Fruit fly (Drosophila melanogaster): ENCODE results near the gene CG31955.

CG31955 gene

DNA sequence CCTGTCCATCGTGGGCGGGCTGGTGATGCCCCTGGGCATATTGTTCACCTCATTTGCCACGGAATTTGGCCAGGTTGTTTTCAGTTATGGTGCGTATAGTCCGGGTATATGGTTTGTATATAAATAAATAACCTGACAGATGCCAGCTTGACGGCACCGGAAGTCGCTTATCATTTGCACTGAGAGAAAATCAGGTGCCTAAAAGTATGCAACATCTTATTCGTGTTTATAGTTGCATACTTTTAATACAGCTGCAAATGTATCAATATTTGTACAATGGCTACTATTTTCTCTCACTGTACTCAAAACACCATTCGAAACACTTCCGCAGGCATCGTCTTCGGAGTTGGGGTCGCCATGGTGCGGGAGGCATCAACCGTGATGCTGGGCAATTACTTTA, 35.8 kb upstream of the CG31955 start (continued):
- TF ChIP-seq Adf1 (GFP tag; IDR thresholded peaks at IDR 0.05): no peak
- TF ChIP-seq hkb (optimal IDR thresholded peaks at IDR 0.05): no peak
- TF ChIP-seq hkb (GFP tag; IDR thresholded peaks at IDR 0.05): no peak
- no peak for TF ChIP-seq C15 (GFP tag; IDR thresholded peaks at IDR 0.05)
- no peak for TF ChIP-seq CG13287 (GFP tag; IDR thresholded peaks at IDR 0.05; ENCODE audit: partially characterized antibody)
- no peak for TF ChIP-seq CG5953 (GFP tag; IDR thresholded peaks at IDR 0.05)
- no peak for TF ChIP-seq CoRest (tag; optimal IDR thresholded peaks at IDR 0.05)
- TF ChIP-seq sd (tag; optimal IDR thresholded peaks at IDR 0.05): no peak
- no peak for TF ChIP-seq jigr1 (GFP tag; IDR thresholded peaks at IDR 0.05)
- TF ChIP-seq Atf-2 (GFP tag; optimal IDR thresholded peaks at IDR 0.05): no peak
- TF ChIP-seq CG2199 (GFP tag; IDR thresholded peaks at IDR 0.05): peak; percentile 9; the same call in 1 of the 3 replicates
- TF ChIP-seq Doc2 (GFP tag; IDR thresholded peaks at IDR 0.05): no peak
- TF ChIP-seq Jarid2 (GFP tag; optimal IDR thresholded peaks at IDR 0.05): no peak
- no peak for TF ChIP-seq CG15601 (tag; optimal IDR thresholded peaks at IDR 0.05)
- peak; percentile 39 for TF ChIP-seq lilli (GFP tag; optimal IDR thresholded peaks at IDR 0.05)
- no peak for TF ChIP-seq toy (GFP tag; IDR thresholded peaks at IDR 0.05)
- TF ChIP-seq Nf-YA (GFP tag; IDR thresholded peaks at IDR 0.05): no peak
- TF ChIP-seq CG12299 (tag; optimal IDR thresholded peaks at IDR 0.05): no peak
- no peak for TF ChIP-seq CG30431 (GFP tag; optimal IDR thresholded peaks at IDR 0.05)
- TF ChIP-seq CG5245 (GFP tag; optimal IDR thresholded peaks at IDR 0.05): no peak
- no peak for TF ChIP-seq CG10147 (GFP tag; optimal IDR thresholded peaks at IDR 0.05)
- no peak for TF ChIP-seq Dek (tag; optimal IDR thresholded peaks at IDR 0.05)
- no peak for TF ChIP-seq fd3F (GFP tag; optimal IDR thresholded peaks at IDR 0.05)
- TF ChIP-seq vfl (GFP tag; optimal IDR thresholded peaks at IDR 0.05): no peak
- TF ChIP-seq Aef1 (GFP tag; IDR thresholded peaks at IDR 0.05): no peak
- no peak for TF ChIP-seq CG1233 (GFP tag; optimal IDR thresholded peaks at IDR 0.05)
- 0 out of 2 replicates have a peak, but pooled peaks have one; percentile 14 for TF ChIP-seq gsb (GFP tag; IDR thresholded peaks at IDR 0.05)
- no peak for TF ChIP-seq CG18262 (tag; optimal IDR thresholded peaks at IDR 0.05)
- no peak for TF ChIP-seq pita (GFP tag; optimal IDR thresholded peaks at IDR 0.05)
- peak; percentile 22 for TF ChIP-seq CG3281 (GFP tag; optimal IDR thresholded peaks at IDR 0.05)
- TF ChIP-seq NC2β (GFP tag; optimal IDR thresholded peaks at IDR 0.05): no peak
- no peak for TF ChIP-seq Sry-δ (GFP tag; optimal IDR thresholded peaks at IDR 0.05)
- no peak for TF ChIP-seq Awh (GFP tag; IDR thresholded peaks at IDR 0.05)
- no peak for TF ChIP-seq CG10274 (GFP tag; optimal IDR thresholded peaks at IDR 0.05)
- TF ChIP-seq CG12236 (GFP tag; optimal IDR thresholded peaks at IDR 0.05): no peak
- no peak for TF ChIP-seq bigmax (GFP tag; optimal IDR thresholded peaks at IDR 0.05)
- no peak for TF ChIP-seq zen (tag; optimal IDR thresholded peaks at IDR 0.05)
- TF ChIP-seq CG18011 (GFP tag; optimal IDR thresholded peaks at IDR 0.05): no peak
- TF ChIP-seq BtbVII (GFP tag; optimal IDR thresholded peaks at IDR 0.05): no peak
- TF ChIP-seq CG8944 (GFP tag; optimal IDR thresholded peaks at IDR 0.05): no peak
- TF ChIP-seq CG7357 (GFP tag; IDR thresholded peaks at IDR 0.05): no peak
- no peak for TF ChIP-seq fd64A (GFP tag; optimal IDR thresholded peaks at IDR 0.05)
- TF ChIP-seq CG10209 (GFP tag; optimal IDR thresholded peaks at IDR 0.05): peak; percentile 3
- no peak for TF ChIP-seq tgo (GFP tag; IDR thresholded peaks at IDR 0.05)
- peak; percentile 5 for TF ChIP-seq CG17385 (GFP tag; optimal IDR thresholded peaks at IDR 0.05)
- TF ChIP-seq ken (GFP tag; IDR thresholded peaks at IDR 0.05): no peak
- no peak for TF ChIP-seq CG7987 (GFP tag; optimal IDR thresholded peaks at IDR 0.05)
- TF ChIP-seq CG1024 (GFP tag; IDR thresholded peaks at IDR 0.05): 0 out of 2 replicates have a peak, but pooled peaks have one; percentile 9
- TF ChIP-seq sc (optimal IDR thresholded peaks at IDR 0.05): no peak
- TF ChIP-seq sc (GFP tag; optimal IDR thresholded peaks at IDR 0.05): no peak
- TF ChIP-seq CG7556 (GFP tag; optimal IDR thresholded peaks at IDR 0.05): no peak
- TF ChIP-seq CG14014 (GFP tag; IDR thresholded peaks at IDR 0.05): no peak
- TF ChIP-seq Ptx1 (GFP tag; IDR thresholded peaks at IDR 0.05): no peak

Data from whole organism, embryonic.